Fruit fly (Drosophila melanogaster) whole organism, wandering third instar larva: Measurements from ENCODE around the gene CG13251.
A peak's percentile ranks its signal among the peaks of the same experiment; 100 is the strongest.

Source experiments
- HLH106 ChIP-seq: fragments of 200-800 bp; optimal IDR thresholded peaks from 3 replicates; lab custom pipeline; 2019; ENCODE audit warnings: missing biosample characterization, mild to moderate bottlenecking, missing genetic modification characterization, moderate library complexity
- br ChIP-seq: fragments of 200-800 bp; sonication (Bioruptor generic); optimal IDR thresholded peaks from 2 replicates; lab custom pipeline; 2016; ENCODE audit warnings: missing biosample characterization, missing genetic modification characterization
- dmrt93B ChIP-seq: fragments of 200-800 bp; sonication (Bioruptor generic); optimal IDR thresholded peaks from 2 replicates; lab custom pipeline; 2018; ENCODE audit warnings: missing biosample characterization, mild to moderate bottlenecking, missing genetic modification characterization
- foxo ChIP-seq, 2 experiments: fragments of 200-800 bp; sonication (Bioruptor generic); optimal IDR thresholded peaks; 2 replicates in 1 of 2; 3 replicates in 1 of 2; lab custom pipeline; 2016 to 2017; ENCODE audit warnings: missing biosample characterization in 2 of 2, missing genetic modification characterization in 2 of 2
- fru ChIP-seq: fragments of 200-800 bp; sonication (Bioruptor generic); optimal IDR thresholded peaks from 3 replicates; lab custom pipeline; 2016; ENCODE audit warnings: missing biosample characterization, mild to moderate bottlenecking, missing genetic modification characterization
- h ChIP-seq: fragments of 200-800 bp; sonication (Bioruptor generic); optimal IDR thresholded peaks from 3 replicates; lab custom pipeline; 2016; ENCODE audit warnings: missing biosample characterization, mild to moderate bottlenecking, missing genetic modification characterization
- woc ChIP-seq: sonication (Bioruptor generic); optimal IDR thresholded peaks from 2 replicates; lab custom pipeline; 2016; ENCODE audit warnings: missing biosample characterization, mild to moderate bottlenecking, missing genetic modification characterization

DNA sequence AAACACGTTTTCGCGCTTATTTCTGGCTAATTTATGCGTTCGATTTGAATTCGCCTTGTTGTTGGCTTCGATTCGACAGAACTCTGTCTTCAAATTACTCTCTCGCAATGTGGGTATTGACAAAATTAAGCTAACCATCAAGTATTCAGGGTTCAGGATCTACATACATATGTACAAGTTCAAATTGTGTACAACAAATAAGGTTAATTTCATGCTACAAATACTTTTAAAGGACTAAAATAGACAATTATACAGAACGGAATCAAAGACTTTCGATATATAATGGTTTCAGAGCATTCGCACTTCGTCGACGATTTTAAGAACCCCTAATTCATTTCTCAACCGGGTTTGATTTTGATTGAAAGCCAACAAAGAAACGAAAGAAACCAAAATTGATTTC is 12.4 kb upstream of the CG13251 start:
- peak; percentile 43 for TF ChIP-seq woc (GFP tag; lab: Kevin White, UChicago)
- TF ChIP-seq fru: peak; percentile 32
- TF ChIP-seq br (GFP tag; lab: Kevin White, UChicago): peak; percentile 7
- TF ChIP-seq h (GFP tag; lab: Kevin White, UChicago): peak; percentile 20
- TF ChIP-seq foxo (GFP tag; optimal IDR thresholded peaks at IDR 0.05; lab: Kevin White, UChicago): peak in 1 of 2 experiments; percentile 44
- no peak for TF ChIP-seq dmrt93B (GFP tag; lab: Kevin White, UChicago)
- TF ChIP-seq HLH106: peak; percentile 32
